Fruit fly (Drosophila melanogaster) whole organism, embryonic: ENCODE results near the gene asp.
A peak's percentile ranks its signal among the peaks of the same experiment; 100 is the strongest.

ENCODE experiments used
- Bgb ChIP-seq: fragments of 200-800 bp; sonication (Bioruptor generic); IDR thresholded peaks from 2 replicates; pipeline ENCODE4 v1.3.6; 2022; ENCODE audit warnings: missing biosample characterization, missing genetic modification characterization; ENCODE audit not compliant: partially characterized antibody
- Blimp-1 ChIP-seq: fragments of 200-800 bp; sonication (Bioruptor generic); optimal IDR thresholded peaks from 3 replicates; lab custom pipeline; 2018; ENCODE audit warnings: missing biosample characterization, missing genetic modification characterization, mild to moderate bottlenecking, moderate library complexity, missing genetic modification reagents
- C15 ChIP-seq: fragments of 200-800 bp; sonication (Bioruptor generic); IDR thresholded peaks from 3 replicates; pipeline ENCODE4 v1.3.6; 2022; ENCODE audit warnings: missing biosample characterization, missing genetic modification characterization
- CG1024 ChIP-seq: fragments of 200-800 bp; sonication (Bioruptor generic); IDR thresholded peaks from 2 replicates; pipeline ENCODE4 v1.3.6; 2022; ENCODE audit warnings: missing biosample characterization, missing genetic modification characterization
- CG10959 ChIP-seq: fragments of 200-800 bp; sonication (Bioruptor generic); IDR thresholded peaks from 2 replicates; pipeline ENCODE4 v1.3.6; 2022; ENCODE audit warnings: missing biosample characterization, missing genetic modification characterization
- CG11504 ChIP-seq: fragments of 200-800 bp; sonication (Bioruptor generic); optimal IDR thresholded peaks from 3 replicates; lab custom pipeline; 2019; ENCODE audit warnings: missing biosample characterization, mild to moderate bottlenecking, missing genetic modification characterization, moderate library complexity
- CG11695 ChIP-seq: fragments of 200-800 bp; sonication (Bioruptor generic); IDR thresholded peaks from 3 replicates; pipeline ENCODE4 v1.3.6; 2022; ENCODE audit warnings: missing biosample characterization, missing genetic modification characterization
- CG12299 ChIP-seq: fragments of 200-800 bp; sonication (Bioruptor generic); optimal IDR thresholded peaks from 2 replicates; lab custom pipeline; 2018; ENCODE audit warnings: missing biosample characterization, mild to moderate bottlenecking, missing genetic modification characterization
- CG14014 ChIP-seq: fragments of 200-800 bp; sonication (Bioruptor generic); IDR thresholded peaks from 2 replicates; pipeline ENCODE4 v1.3.6; 2022; ENCODE audit warnings: missing biosample characterization, missing genetic modification characterization
- CG14860 ChIP-seq: fragments of 200-800 bp; sonication (Bioruptor generic); IDR thresholded peaks from 3 replicates; pipeline ENCODE4 v1.3.6; 2022; ENCODE audit warnings: missing biosample characterization, missing genetic modification characterization; ENCODE audit not compliant: partially characterized antibody
- CG15479 ChIP-seq: fragments of 200-800 bp; sonication (Bioruptor generic); optimal IDR thresholded peaks from 3 replicates; lab custom pipeline; 2019; ENCODE audit warnings: missing biosample characterization, mild to moderate bottlenecking, missing genetic modification characterization, moderate library complexity
- CG17829 ChIP-seq: fragments of 200-800 bp; optimal IDR thresholded peaks from 2 replicates; lab custom pipeline; 2019; ENCODE audit warnings: missing biosample characterization, mild to moderate bottlenecking, missing genetic modification characterization, moderate library complexity
- CG1792 ChIP-seq: fragments of 200-800 bp; sonication (Bioruptor generic); optimal IDR thresholded peaks from 2 replicates; lab custom pipeline; 2016; ENCODE audit warnings: missing biosample characterization, missing genetic modification characterization
- CG2116 ChIP-seq: fragments of 200-800 bp; sonication (Bioruptor generic); optimal IDR thresholded peaks from 3 replicates; lab custom pipeline; 2018; ENCODE audit warnings: missing biosample characterization, mild to moderate bottlenecking, missing genetic modification characterization
- CG2678 ChIP-seq: fragments of 200-800 bp; sonication (Bioruptor generic); optimal IDR thresholded peaks from 3 replicates; lab custom pipeline; 2019; ENCODE audit warnings: missing biosample characterization, mild to moderate bottlenecking, missing genetic modification characterization, moderate library complexity
- CG2889 ChIP-seq: fragments of 200-800 bp; sonication (Bioruptor generic); IDR thresholded peaks from 3 replicates; pipeline ENCODE4 v1.3.6; 2022; ENCODE audit warnings: missing biosample characterization, missing genetic modification characterization
- CG34376 ChIP-seq: fragments of 200-800 bp; sonication (Bioruptor generic); optimal IDR thresholded peaks from 2 replicates; lab custom pipeline; 2018; ENCODE audit warnings: missing biosample characterization, mild to moderate bottlenecking, missing genetic modification characterization
- CG5245 ChIP-seq: fragments of 200-800 bp; sonication (Bioruptor generic); optimal IDR thresholded peaks from 3 replicates; lab custom pipeline; 2016; ENCODE audit warnings: missing biosample characterization, missing genetic modification characterization
- CG6272 ChIP-seq: fragments of 200-800 bp; sonication (Bioruptor generic); IDR thresholded peaks from 2 replicates; pipeline ENCODE4 v1.3.6; 2022; ENCODE audit warnings: missing biosample characterization, missing genetic modification characterization
- CG9727 ChIP-seq: fragments of 200-800 bp; sonication (Bioruptor generic); optimal IDR thresholded peaks from 3 replicates; lab custom pipeline; 2017; ENCODE audit warnings: missing biosample characterization, mild to moderate bottlenecking, missing genetic modification characterization
- CG9797 ChIP-seq: fragments of 200-800 bp; sonication (Bioruptor generic); optimal IDR thresholded peaks from 3 replicates; lab custom pipeline; 2018; ENCODE audit warnings: missing biosample characterization, mild to moderate bottlenecking, missing genetic modification characterization
- Camta ChIP-seq: fragments of 200-800 bp; sonication (Bioruptor generic); optimal IDR thresholded peaks from 2 replicates; lab custom pipeline; 2016; ENCODE audit warnings: missing biosample characterization, missing genetic modification characterization
- Dip2 ChIP-seq: fragments of 200-800 bp; sonication (Bioruptor generic); IDR thresholded peaks from 2 replicates; pipeline ENCODE4 v1.3.6; 2022; ENCODE audit warnings: missing biosample characterization, missing genetic modification characterization
- Ets65A ChIP-seq: fragments of 200-800 bp; sonication (Bioruptor generic); peaks from one replicate; lab custom pipeline; 2016; ENCODE audit warnings: missing biosample characterization, missing genetic modification characterization
- Hr3 ChIP-seq: fragments of 200-800 bp; sonication (Bioruptor generic); optimal IDR thresholded peaks from 3 replicates; lab custom pipeline; 2016; ENCODE audit warnings: missing biosample characterization, missing genetic modification characterization
- Hsf ChIP-seq: fragments of 200-800 bp; sonication (Bioruptor generic); optimal IDR thresholded peaks from 3 replicates; lab custom pipeline; 2016; ENCODE audit warnings: missing biosample characterization, missing genetic modification characterization
- Nf-YA ChIP-seq: fragments of 200-800 bp; sonication (Bioruptor generic); IDR thresholded peaks from 2 replicates; pipeline ENCODE4 v1.3.6; 2022; ENCODE audit warnings: missing biosample characterization, missing genetic modification characterization
- Nf-YC ChIP-seq: fragments of 200-800 bp; optimal IDR thresholded peaks from 3 replicates; lab custom pipeline; 2019; ENCODE audit warnings: missing biosample characterization, mild to moderate bottlenecking, missing genetic modification characterization, moderate library complexity
- PHDP ChIP-seq: fragments of 200-800 bp; sonication (Bioruptor generic); optimal IDR thresholded peaks from 3 replicates; lab custom pipeline; 2018; ENCODE audit warnings: missing biosample characterization, mild to moderate bottlenecking, missing genetic modification characterization, moderate library complexity
- Poxn ChIP-seq: fragments of 200-800 bp; sonication (Bioruptor generic); IDR thresholded peaks from 2 replicates; pipeline ENCODE4 v1.3.6; 2022; ENCODE audit warnings: missing biosample characterization, missing genetic modification characterization
- Scr ChIP-seq: fragments of 200-800 bp; sonication (Bioruptor generic); IDR thresholded peaks from 2 replicates; pipeline ENCODE4 v1.3.6; 2022; ENCODE audit warnings: missing biosample characterization, missing genetic modification characterization; ENCODE audit not compliant: partially characterized antibody
- Spps ChIP-seq: fragments of 200-800 bp; sonication (Bioruptor generic); optimal IDR thresholded peaks from 2 replicates; lab custom pipeline; 2018; ENCODE audit warnings: missing biosample characterization, mild to moderate bottlenecking, missing genetic modification characterization
- Sry-β ChIP-seq: fragments of 200-800 bp; sonication (Bioruptor generic); optimal IDR thresholded peaks from 2 replicates; lab custom pipeline; 2018; ENCODE audit warnings: missing biosample characterization, mild to moderate bottlenecking, missing genetic modification characterization, moderate library complexity
- ase ChIP-seq: fragments of 200-800 bp; sonication (Bioruptor generic); IDR thresholded peaks from 3 replicates; pipeline ENCODE4 v1.3.6; 2022; ENCODE audit warnings: missing biosample characterization, missing genetic modification characterization
- chm ChIP-seq: fragments of 200-800 bp; sonication (Bioruptor generic); IDR thresholded peaks from 2 replicates; pipeline ENCODE4 v1.3.6; 2022; ENCODE audit warnings: missing biosample characterization, missing genetic modification characterization
- crol ChIP-seq: fragments of 200-800 bp; sonication (Bioruptor generic); IDR thresholded peaks from 2 replicates; pipeline ENCODE4 v1.3.6; 2022; ENCODE audit warnings: missing biosample characterization, missing genetic modification characterization
- esg ChIP-seq: fragments of 200-800 bp; sonication (Bioruptor generic); conservative IDR thresholded peaks from 2 replicates; pipeline ENCODE4 v1.3.6; 2022; ENCODE audit warnings: missing biosample characterization, missing genetic modification characterization
- fd3F ChIP-seq: fragments of 200-800 bp; sonication (Bioruptor generic); optimal IDR thresholded peaks from 2 replicates; lab custom pipeline; 2018; ENCODE audit warnings: missing biosample characterization, mild to moderate bottlenecking, missing genetic modification characterization, moderate library complexity
- fru ChIP-seq: fragments of >200 bp; optimal IDR thresholded peaks from 2 replicates; lab custom pipeline; 2017
- gcm2 ChIP-seq: fragments of 200-800 bp; sonication (Bioruptor generic); optimal IDR thresholded peaks from 2 replicates; lab custom pipeline; 2016; ENCODE audit warnings: missing biosample characterization, missing genetic modification characterization
- gem ChIP-seq: fragments of 200-800 bp; sonication (Bioruptor generic); optimal IDR thresholded peaks from 2 replicates; lab custom pipeline; 2019; ENCODE audit warnings: missing biosample characterization, mild to moderate bottlenecking, missing genetic modification characterization, moderate library complexity
- inv ChIP-seq: fragments of 200-800 bp; sonication (Bioruptor generic); IDR thresholded peaks from 2 replicates; pipeline ENCODE4 v1.3.6; 2022; ENCODE audit warnings: missing biosample characterization, missing genetic modification characterization; ENCODE audit not compliant: partially characterized antibody
- jumu ChIP-seq: fragments of 200-800 bp; sonication (Bioruptor generic); optimal IDR thresholded peaks from 3 replicates; lab custom pipeline; 2016; ENCODE audit warnings: missing biosample characterization, missing genetic modification characterization
- lbe ChIP-seq: fragments of 200-800 bp; sonication (Bioruptor generic); optimal IDR thresholded peaks from 2 replicates; lab custom pipeline; 2016; ENCODE audit warnings: missing biosample characterization, mild to moderate bottlenecking, missing genetic modification characterization
- nerfin-1 ChIP-seq: fragments of 200-800 bp; sonication (Bioruptor generic); optimal IDR thresholded peaks from 3 replicates; lab custom pipeline; 2019; ENCODE audit warnings: missing biosample characterization, mild to moderate bottlenecking, missing genetic modification characterization, moderate library complexity
- odd ChIP-seq: fragments of 200-800 bp; sonication (Bioruptor generic); optimal IDR thresholded peaks from 2 replicates; lab custom pipeline; 2017; ENCODE audit warnings: missing biosample characterization, mild to moderate bottlenecking, missing genetic modification characterization
- sob ChIP-seq: fragments of 200-800 bp; sonication (Bioruptor generic); IDR thresholded peaks from 2 replicates; pipeline ENCODE4 v1.3.6; 2022; ENCODE audit warnings: missing biosample characterization, missing genetic modification characterization
- sqz ChIP-seq: fragments of 200-800 bp; sonication (Bioruptor generic); optimal IDR thresholded peaks from 3 replicates; lab custom pipeline; 2018; ENCODE audit warnings: missing biosample characterization, mild to moderate bottlenecking, missing genetic modification characterization
- stwl ChIP-seq: fragments of 200-800 bp; sonication (Bioruptor generic); optimal IDR thresholded peaks from 3 replicates; lab custom pipeline; 2018; ENCODE audit warnings: missing biosample characterization, mild to moderate bottlenecking, missing genetic modification characterization, moderate library complexity
- trem ChIP-seq: fragments of 200-800 bp; optimal IDR thresholded peaks from 3 replicates; lab custom pipeline; 2019; ENCODE audit warnings: missing biosample characterization, mild to moderate bottlenecking, missing genetic modification characterization, moderate library complexity
- tx ChIP-seq: fragments of 200-800 bp; sonication (Bioruptor generic); optimal IDR thresholded peaks from 2 replicates; lab custom pipeline; 2016; ENCODE audit warnings: missing biosample characterization, missing genetic modification characterization
- vvl ChIP-seq: fragments of 200-800 bp; sonication (Bioruptor generic); IDR thresholded peaks from 2 replicates; pipeline ENCODE4 v1.3.6; 2022; ENCODE audit warnings: missing biosample characterization, missing genetic modification characterization

The asp gene

DNA sequence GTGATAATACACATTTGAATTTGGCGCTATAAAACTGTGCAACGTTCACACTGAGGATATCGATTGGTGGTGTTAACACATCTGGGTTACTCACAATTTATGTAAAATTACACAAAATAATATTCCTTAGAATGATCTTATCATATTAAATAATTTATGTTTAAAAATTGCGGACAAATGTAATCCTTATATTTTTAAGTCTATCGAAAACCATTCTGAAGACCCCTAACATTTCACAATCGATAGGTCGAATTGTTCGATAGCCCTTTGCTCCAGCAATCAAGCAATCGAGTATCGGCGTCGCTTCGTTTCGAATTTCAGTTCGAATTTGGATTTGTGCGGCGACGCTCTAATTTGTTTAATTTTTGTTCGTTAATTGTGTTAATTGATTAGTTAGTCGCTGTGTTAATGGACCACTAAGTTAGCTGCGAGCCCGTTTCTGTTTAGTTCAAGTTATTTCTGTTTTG, at the start of gene asp:
TSS of gene asp (plus strand) at position 289 of the 467 bp plus-strand sequence.
- TF ChIP-seq CG11695 (GFP tag; lab: Robert Waterston, UW) (no peak), gcm2 (GFP tag; lab: Kevin White, UChicago) (no peak), Bgb (GFP tag; lab: Robert Waterston, UW) (peak; percentile 80), Ets65A (GFP tag; lab: Kevin White, UChicago) (peak; percentile 41), CG14014 (GFP tag; lab: Robert Waterston, UW) (no peak), tx (GFP tag; lab: Kevin White, UChicago) (no peak), CG34376 (GFP tag; lab: Kevin White, UChicago) (no peak), CG2116 (GFP tag; lab: Kevin White, UChicago) (peak; percentile 92), CG5245 (GFP tag; lab: Kevin White, UChicago) (no peak), chm (GFP tag; lab: Robert Waterston, UW) (no peak), CG11504 (tag; lab: Kevin White, UChicago) (no peak), CG2678 (no peak), CG1024 (0 out of 2 replicates have a peak, but pooled peaks have one; percentile 14), CG6272 (GFP tag; lab: Robert Waterston, UW) (no peak), crol (GFP tag; lab: Robert Waterston, UW) (no peak), Scr (peak; percentile 85), CG14860 (GFP tag; lab: Robert Waterston, UW) (peak; percentile 94), vvl (GFP tag; lab: Robert Waterston, UW) (0 out of 2 replicates have a peak, but pooled peaks have one; percentile 13), C15 (GFP tag; lab: Robert Waterston, UW) (no peak), Camta (GFP tag; lab: Kevin White, UChicago) (no peak), CG9727 (GFP tag; lab: Kevin White, UChicago) (peak; percentile 19), sqz (no peak), Hr3 (GFP tag; lab: Kevin White, UChicago) (peak; percentile 30), odd (GFP tag; lab: Kevin White, UChicago) (no peak), esg (GFP tag; lab: Robert Waterston, UW) (no peak), Poxn (GFP tag; lab: Robert Waterston, UW) (no peak), fru (lab: Kevin White, UChicago) (no peak), CG17829 (tag; lab: Kevin White, UChicago) (peak; percentile 66), Sry-β (GFP tag; lab: Kevin White, UChicago) (no peak), CG12299 (tag; lab: Kevin White, UChicago) (no peak), CG15479 (no peak), jumu (GFP tag; lab: Kevin White, UChicago) (no peak), lbe (GFP tag; lab: Kevin White, UChicago) (no peak), Hsf (GFP tag; lab: Kevin White, UChicago) (no peak), CG10959 (GFP tag; lab: Robert Waterston, UW) (no peak), Nf-YA (no peak), ase (GFP tag; lab: Robert Waterston, UW) (no peak), Nf-YC (tag; lab: Kevin White, UChicago) (no peak), inv (GFP tag; lab: Robert Waterston, UW) (peak; percentile 74), Spps (tag; lab: Kevin White, UChicago) (no peak), Blimp-1 (GFP tag; lab: Kevin White, UChicago) (peak; percentile 35), fd3F (GFP tag; lab: Kevin White, UChicago) (no peak), PHDP (tag; lab: Kevin White, UChicago) (no peak), CG1792 (no peak), CG2889 (GFP tag; lab: Robert Waterston, UW) (no peak), CG9797 (peak; percentile 59), Dip2 (no peak), trem (peak; percentile 81), gem (no peak), stwl (no peak), nerfin-1 (tag; lab: Kevin White, UChicago) (no peak), sob (0 out of 2 replicates have a peak, but pooled peaks have one; percentile 21)
